3 fruit fly cellular contexts compared by ENCODE assay signal in genomic region chr3L:4606739-4607428, dm6.
A peak's percentile ranks its signal among the peaks of the same experiment; 100 is the strongest.
TF ChIP-seq lines count a peak whose summit lies in the region.

No protein-coding gene starts in this region.

- TF ChIP-seq CTCF in whole organism, embryonic (GFP tag; optimal IDR thresholded peaks at IDR 0.05; lab: Kevin White, UChicago): no peak

TF ChIP-seq in whole organism, embryonic, 481 proteins besides CTCF, POLR2A, EP300 and RAD21 (continues in another document):
- no peak for TF ChIP-seq org-1 (GFP tag; optimal IDR thresholded peaks at IDR 0.05; lab: Kevin White, UChicago)
- no peak for TF ChIP-seq bowl (GFP tag; IDR thresholded peaks at IDR 0.05; lab: Robert Waterston, UW)
- no peak for TF ChIP-seq Xrp1 (GFP tag; IDR thresholded peaks at IDR 0.05; lab: Robert Waterston, UW)
- peak; percentile 24 for TF ChIP-seq Ssrp (tag; optimal IDR thresholded peaks at IDR 0.05; lab: Kevin White, UChicago)
- TF ChIP-seq Atf6 (GFP tag; IDR thresholded peaks at IDR 0.05; lab: Robert Waterston, UW): no peak
- no peak for TF ChIP-seq CG16813 (GFP tag; IDR thresholded peaks at IDR 0.05; lab: Robert Waterston, UW; ENCODE audit: partially characterized antibody)
- TF ChIP-seq her (GFP tag; optimal IDR thresholded peaks at IDR 0.05; lab: Kevin White, UChicago): no peak
- TF ChIP-seq sens (GFP tag; lab: Kevin White, UChicago): peak; percentile 84
- no peak for TF ChIP-seq ttk (GFP tag; IDR thresholded peaks at IDR 0.05; lab: Robert Waterston, UW)
- TF ChIP-seq Mes4 (GFP tag; optimal IDR thresholded peaks at IDR 0.05; lab: Kevin White, UChicago): no peak
- no peak for TF ChIP-seq bbx (GFP tag; IDR thresholded peaks at IDR 0.05; lab: Robert Waterston, UW; ENCODE audit: partially characterized antibody)
- TF ChIP-seq CG17912 (GFP tag; optimal IDR thresholded peaks at IDR 0.05; lab: Kevin White, UChicago): no peak
- TF ChIP-seq CG34422 (GFP tag; IDR thresholded peaks at IDR 0.05; lab: Robert Waterston, UW): no peak
- no peak for TF ChIP-seq Stat92E (GFP tag; optimal IDR thresholded peaks at IDR 0.05; lab: Kevin White, UChicago)
- no peak for TF ChIP-seq CG31365 (tag; optimal IDR thresholded peaks at IDR 0.05; lab: Kevin White, UChicago)
- TF ChIP-seq vfl (GFP tag; optimal IDR thresholded peaks at IDR 0.05; lab: Kevin White, UChicago): no peak
- no peak for TF ChIP-seq Ets65A (GFP tag; lab: Kevin White, UChicago)
- TF ChIP-seq maf-S (GFP tag; optimal IDR thresholded peaks at IDR 0.05; lab: Kevin White, UChicago): no peak
- TF ChIP-seq CG12236 (GFP tag; optimal IDR thresholded peaks at IDR 0.05; lab: Kevin White, UChicago): no peak
- TF ChIP-seq CG14860 (GFP tag; IDR thresholded peaks at IDR 0.05; lab: Robert Waterston, UW; ENCODE audit: partially characterized antibody): peak; percentile 27; the same call in 1 of the 3 replicates
- TF ChIP-seq CG15073 (GFP tag; optimal IDR thresholded peaks at IDR 0.05; lab: Kevin White, UChicago): no peak
- TF ChIP-seq CG12391 (tag; optimal IDR thresholded peaks at IDR 0.05; lab: Kevin White, UChicago): peak; percentile 21
- TF ChIP-seq CG1832 (GFP tag; optimal IDR thresholded peaks at IDR 0.05; lab: Kevin White, UChicago): no peak
- no peak for TF ChIP-seq eyg (GFP tag; optimal IDR thresholded peaks at IDR 0.05; lab: Kevin White, UChicago)
- TF ChIP-seq eve (GFP tag; optimal IDR thresholded peaks at IDR 0.05; lab: Kevin White, UChicago): peak in 1 of 2 experiments; percentile 80
- no peak for TF ChIP-seq wdn (GFP tag; IDR thresholded peaks at IDR 0.05; lab: Robert Waterston, UW)
- no peak for TF ChIP-seq CG11398 (GFP tag; optimal IDR thresholded peaks at IDR 0.05; lab: Kevin White, UChicago)
- no peak for TF ChIP-seq CG15479 (GFP tag; optimal IDR thresholded peaks at IDR 0.05; lab: Kevin White, UChicago)
- TF ChIP-seq CG30431 (GFP tag; optimal IDR thresholded peaks at IDR 0.05; lab: Kevin White, UChicago): no peak
- no peak; the same call in 1 of the 2 replicates for TF ChIP-seq CG32772 (GFP tag; IDR thresholded peaks at IDR 0.05; lab: Robert Waterston, UW)
- TF ChIP-seq Nf-YA (GFP tag; IDR thresholded peaks at IDR 0.05; lab: Robert Waterston, UW): no peak
- TF ChIP-seq CG17328 (GFP tag; IDR thresholded peaks at IDR 0.05; lab: Robert Waterston, UW): no peak

TF ChIP-seq in whole organism, prepupa, 60 proteins besides CTCF, POLR2A, EP300 and RAD21:
- TF ChIP-seq Eip75B (GFP tag; optimal IDR thresholded peaks at IDR 0.05; lab: Kevin White, UChicago): no peak
- no peak for TF ChIP-seq net (GFP tag; optimal IDR thresholded peaks at IDR 0.05; lab: Kevin White, UChicago)
- TF ChIP-seq svp (GFP tag; lab: Kevin White, UChicago): peak; percentile 14

TF ChIP-seq in whole organism, wandering third instar larva, 38 proteins besides CTCF, POLR2A, EP300 and RAD21:
- TF ChIP-seq Rel (GFP tag; optimal IDR thresholded peaks at IDR 0.05; lab: Kevin White, UChicago) (no peak), Rel (tag; optimal IDR thresholded peaks at IDR 0.05; lab: Kevin White, UChicago) (peak; percentile 61), br (GFP tag; optimal IDR thresholded peaks at IDR 0.05; lab: Kevin White, UChicago) (no peak)

Comparison
In these comparisons a context has a peak if more than half of its experiments do, and no peak if none do; other contexts are left out.
1. Of the 7 proteins assayed by ChIP-seq in both whole organism, embryonic and whole organism, prepupa: peak only in whole organism, embryonic: Blimp-1 and Sox102F; only in whole organism, prepupa: none; in both: none; in neither: 5.